Worm (Caenorhabditis elegans) whole organism, L2 larva: ENCODE data around the gene gplb-1.
A peak's percentile ranks its signal among the peaks of the same experiment; 100 is the strongest.

Experiments used
- Y55F3AM.14 ChIP-seq: fragments of 200-800 bp; sonication (Bioruptor generic); optimal IDR thresholded peaks from 2 replicates; lab custom pipeline; 2018; ENCODE audit warnings: mild to moderate bottlenecking, missing genetic modification characterization, missing compliant biosample characterization
- ceh-16 ChIP-seq: fragments of 150-350 bp; optimal IDR thresholded peaks from 2 replicates; lab custom pipeline; 2014; ENCODE audit warnings: missing biosample characterization, missing genetic modification characterization
- egl-27 ChIP-seq: sonication (generic microtip); optimal IDR thresholded peaks from 3 replicates; lab custom pipeline; 2017; ENCODE audit warnings: missing biosample characterization, missing genetic modification reagents, missing genetic modification characterization
- lin-11 ChIP-seq: fragments of 150-350 bp; sonication (generic microtip); optimal IDR thresholded peaks from 2 replicates; lab custom pipeline; 2014; ENCODE audit warnings: missing biosample characterization, missing genetic modification characterization, inconsistent platforms, mixed read lengths
- lin-39 ChIP-seq: fragments of 150-350 bp; optimal IDR thresholded peaks from 2 replicates; lab custom pipeline; 2014; ENCODE audit warnings: missing biosample characterization, missing genetic modification reagents, missing genetic modification characterization
- lsy-2 ChIP-seq, 2 experiments: fragments of 150-350 bp in 1 of 2; sonication (generic microtip) in 1 of 2; optimal IDR thresholded peaks; 2 replicates each; lab custom pipeline; 2014 to 2017; ENCODE audit warnings: missing biosample characterization in 2 of 2, missing genetic modification characterization in 2 of 2
- unc-39 ChIP-seq: fragments of 150-350 bp; optimal IDR thresholded peaks from 2 replicates; lab custom pipeline; 2014; ENCODE audit warnings: missing biosample characterization, missing genetic modification characterization

DNA sequence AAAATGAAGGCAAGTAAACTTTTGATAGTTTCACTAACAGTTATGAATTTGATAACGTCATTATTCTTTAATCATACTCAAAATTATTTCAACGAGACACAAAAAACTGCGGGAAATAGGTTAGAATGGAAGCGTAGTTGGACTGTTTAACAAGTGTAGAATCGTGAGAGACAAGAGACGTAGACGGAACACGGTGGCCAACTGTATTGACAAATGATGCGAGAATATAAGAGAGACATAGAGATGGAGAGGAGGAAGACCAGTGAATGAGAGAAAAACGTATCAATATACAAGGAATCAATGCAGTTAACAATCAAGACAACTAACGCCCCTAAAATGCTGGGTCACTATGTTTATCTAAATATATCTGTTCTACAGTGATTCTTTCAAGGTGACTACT is 25.4 kb downstream of the gplb-1 start:
- TF ChIP-seq lsy-2 (tag; optimal IDR thresholded peaks at IDR 0.05; lab: Kevin White, UChicago): peak in 1 of 2 experiments; percentile 20
- TF ChIP-seq ceh-16 (tag; lab: Kevin White, UChicago): no peak
- no peak for TF ChIP-seq lin-39
- TF ChIP-seq Y55F3AM.14 (GFP tag; lab: Kevin White, UChicago): no peak
- no peak for TF ChIP-seq lin-11
- no peak for TF ChIP-seq unc-39 (tag; lab: Kevin White, UChicago)
- no peak for TF ChIP-seq egl-27 (tag; lab: Kevin White, UChicago)
